Fruit fly (Drosophila melanogaster) whole organism, prepupa: ENCODE data around the gene IntS11.

Experiments used
- Blimp-1 ChIP-seq: fragments of 200-800 bp; sonication (Bioruptor generic); optimal IDR thresholded peaks from 3 replicates; lab custom pipeline; 2017; ENCODE audit warnings: missing biosample characterization, missing genetic modification characterization, mild to moderate bottlenecking, moderate library complexity, missing genetic modification reagents
- CG10631 ChIP-seq: fragments of 200-800 bp; sonication (Bioruptor generic); optimal IDR thresholded peaks from 2 replicates; lab custom pipeline; 2016; ENCODE audit warnings: missing biosample characterization, missing genetic modification characterization
- CG10669 ChIP-seq: fragments of 200-800 bp; sonication (Bioruptor generic); optimal IDR thresholded peaks from 3 replicates; lab custom pipeline; 2018; ENCODE audit warnings: missing biosample characterization, mild to moderate bottlenecking, missing genetic modification characterization, moderate library complexity
- CG11294 ChIP-seq: fragments of 200-800 bp; sonication (Bioruptor generic); IDR thresholded peaks from 2 replicates; pipeline ENCODE4 v1.3.6; 2022; ENCODE audit warnings: missing biosample characterization, missing genetic modification characterization
- CG11762 ChIP-seq: fragments of 200-800 bp; sonication (Bioruptor generic); optimal IDR thresholded peaks from 3 replicates; lab custom pipeline; 2016; ENCODE audit warnings: missing biosample characterization, missing genetic modification characterization; ENCODE audit not compliant: insufficient read depth
- CG11902 ChIP-seq: fragments of 200-800 bp; sonication (Bioruptor generic); optimal IDR thresholded peaks from 3 replicates; lab custom pipeline; 2016; ENCODE audit warnings: missing biosample characterization, missing genetic modification characterization
- CG15336 ChIP-seq: fragments of 200-800 bp; sonication (Bioruptor generic); IDR thresholded peaks from 2 replicates; pipeline ENCODE4 v1.3.6; 2022; ENCODE audit warnings: missing biosample characterization, missing genetic modification characterization
- CG1621 ChIP-seq: fragments of 200-800 bp; sonication (Bioruptor generic); optimal IDR thresholded peaks from 3 replicates; lab custom pipeline; 2018; ENCODE audit warnings: missing biosample characterization, mild to moderate bottlenecking, missing genetic modification characterization
- CG16779 ChIP-seq: fragments of 200-800 bp; sonication (Bioruptor generic); optimal IDR thresholded peaks from 3 replicates; lab custom pipeline; 2017; ENCODE audit warnings: missing biosample characterization, mild to moderate bottlenecking, missing genetic modification characterization
- CG31627 ChIP-seq: fragments of 200-800 bp; sonication (Bioruptor generic); optimal IDR thresholded peaks from 3 replicates; lab custom pipeline; 2016; ENCODE audit warnings: missing biosample characterization, missing genetic modification characterization
- CG32006 ChIP-seq: fragments of 200-800 bp; sonication (Bioruptor generic); optimal IDR thresholded peaks from 3 replicates; lab custom pipeline; 2017; ENCODE audit warnings: missing biosample characterization, mild to moderate bottlenecking, missing genetic modification characterization
- CG34406 ChIP-seq: fragments of 200-800 bp; sonication (Bioruptor generic); optimal IDR thresholded peaks from 3 replicates; lab custom pipeline; 2016; ENCODE audit warnings: missing biosample characterization, missing genetic modification characterization
- CG3919 ChIP-seq: fragments of 200-800 bp; sonication (Bioruptor generic); optimal IDR thresholded peaks from 3 replicates; lab custom pipeline; 2016; ENCODE audit warnings: missing biosample characterization, missing genetic modification characterization
- CG4318 ChIP-seq: fragments of 200-800 bp; sonication (Bioruptor generic); optimal IDR thresholded peaks from 3 replicates; lab custom pipeline; 2017; ENCODE audit warnings: missing biosample characterization, mild to moderate bottlenecking, missing genetic modification characterization
- CG6276 ChIP-seq: fragments of 200-800 bp; sonication (Bioruptor generic); optimal IDR thresholded peaks from 2 replicates; lab custom pipeline; 2017; ENCODE audit warnings: missing biosample characterization, mild to moderate bottlenecking, missing genetic modification characterization
- CG6792 ChIP-seq: fragments of 200-800 bp; sonication (Bioruptor generic); optimal IDR thresholded peaks from 3 replicates; lab custom pipeline; 2016; ENCODE audit warnings: missing biosample characterization, missing genetic modification characterization
- CG6808 ChIP-seq: fragments of 200-800 bp; sonication (Bioruptor generic); optimal IDR thresholded peaks from 3 replicates; lab custom pipeline; 2017; ENCODE audit warnings: missing biosample characterization, missing genetic modification characterization, mild to moderate bottlenecking, moderate library complexity, missing genetic modification reagents
- CG6854 ChIP-seq: fragments of 200-800 bp; sonication (Bioruptor generic); optimal IDR thresholded peaks from 2 replicates; lab custom pipeline; 2017; ENCODE audit warnings: missing biosample characterization, mild to moderate bottlenecking, missing genetic modification characterization
- CG7368 ChIP-seq: fragments of 200-800 bp; sonication (Bioruptor generic); optimal IDR thresholded peaks from 3 replicates; lab custom pipeline; 2016; ENCODE audit warnings: missing biosample characterization, missing genetic modification characterization
- CG8119 ChIP-seq: fragments of 200-800 bp; sonication (Bioruptor generic); IDR thresholded peaks from 3 replicates; pipeline ENCODE4 v1.3.6; 2022; ENCODE audit warnings: missing biosample characterization, missing genetic modification characterization
- CG8319 ChIP-seq: fragments of 200-800 bp; sonication (Bioruptor generic); optimal IDR thresholded peaks from 3 replicates; lab custom pipeline; 2016; ENCODE audit warnings: missing biosample characterization, missing genetic modification characterization
- Eip75B ChIP-seq: fragments of 200-800 bp; sonication (Bioruptor generic); optimal IDR thresholded peaks from 3 replicates; lab custom pipeline; 2016; ENCODE audit warnings: missing biosample characterization, missing genetic modification characterization
- Eip78C ChIP-seq: fragments of 200-800 bp; sonication (Bioruptor generic); peaks from one replicate; lab custom pipeline; 2016; ENCODE audit warnings: missing biosample characterization, missing genetic modification characterization
- Eip93F ChIP-seq: fragments of 200-800 bp; sonication (Bioruptor generic); optimal IDR thresholded peaks from 2 replicates; lab custom pipeline; 2016; ENCODE audit warnings: missing biosample characterization, mild to moderate bottlenecking, missing genetic modification characterization
- Ets21C ChIP-seq: fragments of 200-800 bp; sonication (Bioruptor generic); optimal IDR thresholded peaks from 3 replicates; lab custom pipeline; 2016; ENCODE audit warnings: missing biosample characterization, missing genetic modification characterization
- Ets96B ChIP-seq: fragments of 200-800 bp; optimal IDR thresholded peaks from 2 replicates; lab custom pipeline; 2019; ENCODE audit warnings: missing biosample characterization, mild to moderate bottlenecking, missing genetic modification characterization, moderate library complexity
- Hr38 ChIP-seq: sonication (Bioruptor generic); optimal IDR thresholded peaks from 2 replicates; lab custom pipeline; 2016; ENCODE audit warnings: missing biosample characterization, missing genetic modification characterization
- Hr39 ChIP-seq: fragments of 200-800 bp; sonication (Bioruptor generic); optimal IDR thresholded peaks from 2 replicates; lab custom pipeline; 2016; ENCODE audit warnings: missing biosample characterization, missing genetic modification characterization
- Hr4 ChIP-seq: fragments of 200-800 bp; sonication (Bioruptor generic); optimal IDR thresholded peaks from 3 replicates; lab custom pipeline; 2016; ENCODE audit warnings: missing biosample characterization, missing genetic modification characterization
- Lpt ChIP-seq: fragments of 200-800 bp; sonication (Bioruptor generic); optimal IDR thresholded peaks from 3 replicates; lab custom pipeline; 2016; ENCODE audit warnings: missing biosample characterization, missing genetic modification characterization
- Met ChIP-seq: fragments of 200-800 bp; sonication (Bioruptor generic); optimal IDR thresholded peaks from 3 replicates; lab custom pipeline; 2016; ENCODE audit warnings: missing biosample characterization, missing genetic modification characterization
- Smox ChIP-seq: fragments of 200-800 bp; sonication (Bioruptor generic); optimal IDR thresholded peaks from 3 replicates; lab custom pipeline; 2016; ENCODE audit warnings: missing biosample characterization, missing genetic modification characterization
- Sox102F ChIP-seq: fragments of 200-800 bp; sonication (Bioruptor generic); optimal IDR thresholded peaks from 2 replicates; lab custom pipeline; 2016; ENCODE audit warnings: missing biosample characterization, mild to moderate bottlenecking, missing genetic modification characterization
- Sox15 ChIP-seq: fragments of 200-800 bp; sonication (Bioruptor generic); optimal IDR thresholded peaks from 3 replicates; lab custom pipeline; 2016; ENCODE audit warnings: missing biosample characterization, missing genetic modification characterization
- cyc ChIP-seq: fragments of 200-800 bp; sonication (Bioruptor generic); optimal IDR thresholded peaks from 3 replicates; lab custom pipeline; 2016; ENCODE audit warnings: missing biosample characterization, missing genetic modification characterization
- dac ChIP-seq: fragments of 200-800 bp; sonication (Bioruptor generic); optimal IDR thresholded peaks from 2 replicates; lab custom pipeline; 2017; ENCODE audit warnings: missing biosample characterization, mild to moderate bottlenecking, missing genetic modification characterization
- eg ChIP-seq: fragments of 200-800 bp; sonication (Bioruptor generic); IDR thresholded peaks from 3 replicates; pipeline ENCODE4 v1.3.6; 2022; ENCODE audit warnings: missing biosample characterization, missing genetic modification characterization
- esn ChIP-seq: fragments of 200-800 bp; sonication (Bioruptor generic); optimal IDR thresholded peaks from 2 replicates; lab custom pipeline; 2016; ENCODE audit warnings: missing biosample characterization, mild to moderate bottlenecking, missing genetic modification characterization, moderate library complexity
- fd59A ChIP-seq: fragments of 200-800 bp; sonication (Bioruptor generic); optimal IDR thresholded peaks from 2 replicates; lab custom pipeline; 2017; ENCODE audit warnings: missing biosample characterization, mild to moderate bottlenecking, missing genetic modification characterization, missing genetic modification reagents
- fkh ChIP-seq: fragments of 200-800 bp; sonication (Bioruptor generic); optimal IDR thresholded peaks from 3 replicates; lab custom pipeline; 2017; ENCODE audit warnings: missing biosample characterization, mild to moderate bottlenecking, missing genetic modification characterization, moderate library complexity
- lz ChIP-seq: fragments of 200-800 bp; sonication (Bioruptor generic); optimal IDR thresholded peaks from 3 replicates; lab custom pipeline; 2016; ENCODE audit warnings: missing biosample characterization, missing genetic modification characterization
- net ChIP-seq: fragments of 200-800 bp; sonication (Bioruptor generic); optimal IDR thresholded peaks from 3 replicates; lab custom pipeline; 2016; ENCODE audit warnings: missing biosample characterization, missing genetic modification characterization
- pdm3 ChIP-seq: fragments of 200-800 bp; sonication (Bioruptor generic); optimal IDR thresholded peaks from 3 replicates; lab custom pipeline; 2016; ENCODE audit warnings: missing biosample characterization, missing genetic modification characterization
- salr ChIP-seq, 2 experiments: fragments of 200-800 bp; sonication (Bioruptor generic); optimal IDR thresholded peaks; 3 replicates each; lab custom pipeline; 2016 to 2018; ENCODE audit warnings: missing biosample characterization in 2 of 2, missing genetic modification characterization in 2 of 2, mild to moderate bottlenecking in 1 of 2
- spab ChIP-seq: fragments of 200-800 bp; sonication (Bioruptor generic); optimal IDR thresholded peaks from 2 replicates; lab custom pipeline; 2017; ENCODE audit warnings: missing biosample characterization, mild to moderate bottlenecking, missing genetic modification characterization, missing genetic modification reagents
- ss ChIP-seq, 2 experiments: fragments of 200-800 bp; sonication (Bioruptor generic); optimal IDR thresholded peaks; 2 replicates in 1 of 2; 3 replicates in 1 of 2; lab custom pipeline; 2017 to 2018; ENCODE audit warnings: mild to moderate bottlenecking in 2 of 2, missing biosample characterization in 2 of 2, missing genetic modification characterization in 2 of 2, moderate library complexity in 1 of 2
- svp ChIP-seq: fragments of 200-800 bp; sonication (Bioruptor generic); peaks from one replicate; lab custom pipeline; 2016; ENCODE audit warnings: missing biosample characterization, missing genetic modification characterization
- topi ChIP-seq: fragments of 200-800 bp; sonication (Bioruptor generic); optimal IDR thresholded peaks from 3 replicates; lab custom pipeline; 2016; ENCODE audit warnings: missing biosample characterization, missing genetic modification characterization
- vri ChIP-seq: fragments of 200-800 bp; sonication (Bioruptor generic); optimal IDR thresholded peaks from 3 replicates; lab custom pipeline; 2016; ENCODE audit warnings: missing biosample characterization, mild to moderate bottlenecking, missing genetic modification characterization

IntS11 gene

DNA sequence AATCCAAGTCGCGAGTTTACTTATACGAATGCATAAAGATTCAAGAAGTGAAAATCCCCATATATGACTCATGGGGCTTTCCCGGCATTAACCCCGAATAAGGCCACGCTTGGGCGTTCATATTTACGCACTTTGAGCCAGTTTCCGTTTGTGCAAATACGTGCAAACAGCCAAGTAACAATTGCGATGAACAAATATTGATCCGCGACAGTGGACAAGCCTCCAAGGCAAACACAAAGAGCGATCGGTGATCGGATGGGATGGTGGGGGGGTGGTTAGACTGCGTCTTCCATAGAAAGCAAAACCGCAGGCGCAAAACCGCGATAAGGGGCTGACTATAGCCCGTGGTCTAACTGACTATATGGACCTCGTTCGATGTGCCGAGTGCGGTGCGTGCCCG is 12.1 kb downstream of the IntS11 start (continued):
- TF ChIP-seq CG6854 (GFP tag; lab: Kevin White, UChicago) (peak; percentile 17), Hr4 (GFP tag; lab: Kevin White, UChicago) (no peak), Hr38 (GFP tag; lab: Kevin White, UChicago) (peak; percentile 54), ss (GFP tag; optimal IDR thresholded peaks at IDR 0.05; lab: Kevin White, UChicago) (peak; percentile 55 to 60), svp (GFP tag; lab: Kevin White, UChicago) (no peak), Ets21C (no peak), CG6808 (peak; percentile 65), CG8319 (GFP tag; lab: Kevin White, UChicago) (no peak), Lpt (GFP tag; lab: Kevin White, UChicago) (no peak), CG10631 (GFP tag; lab: Kevin White, UChicago) (peak; percentile 18), Blimp-1 (GFP tag; lab: Kevin White, UChicago) (no peak), Sox15 (GFP tag; lab: Kevin White, UChicago) (no peak), CG6276 (GFP tag; lab: Kevin White, UChicago) (no peak), CG3919 (GFP tag; lab: Kevin White, UChicago) (no peak), CG31627 (GFP tag; lab: Kevin White, UChicago) (no peak), CG32006 (GFP tag; lab: Kevin White, UChicago) (no peak), CG11902 (GFP tag; lab: Kevin White, UChicago) (no peak), CG34406 (GFP tag; lab: Kevin White, UChicago) (peak; percentile 7), Smox (no peak), CG6792 (GFP tag; lab: Kevin White, UChicago) (peak; percentile 0)

DNA sequence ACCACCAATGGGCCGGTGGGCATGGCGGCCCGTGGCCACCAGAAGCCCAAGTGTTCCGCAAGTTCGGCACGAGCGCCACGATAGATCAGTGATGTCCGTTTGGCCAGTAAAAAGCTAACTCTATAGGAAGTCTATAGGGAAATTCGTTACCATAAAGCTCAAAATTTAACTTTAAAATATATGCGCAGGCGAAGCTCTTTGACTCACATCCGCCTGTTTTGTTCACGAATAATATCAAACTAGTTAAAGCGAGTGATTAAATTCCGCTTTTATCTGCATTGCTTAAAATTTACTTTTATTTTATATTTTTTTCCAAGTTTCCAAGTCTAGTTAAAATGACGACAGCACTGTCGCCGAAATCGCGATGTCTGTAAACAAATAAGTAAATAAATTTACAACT is 12.5 kb downstream of the IntS11 start:
- TF ChIP-seq Eip93F, result no peak
- no peak for TF ChIP-seq fkh
- TF ChIP-seq cyc (GFP tag; lab: Kevin White, UChicago), result peak; percentile 56
- TF ChIP-seq CG6854 (GFP tag; lab: Kevin White, UChicago), result no peak
- peak; percentile 47 for TF ChIP-seq lz
- TF ChIP-seq fd59A, result no peak
- TF ChIP-seq CG6792 (GFP tag; lab: Kevin White, UChicago), result no peak
- TF ChIP-seq CG10631 (GFP tag; lab: Kevin White, UChicago), result peak; percentile 19
- TF ChIP-seq net (GFP tag; lab: Kevin White, UChicago), result no peak
- TF ChIP-seq CG31627 (GFP tag; lab: Kevin White, UChicago), result peak; percentile 38
- peak; percentile 75 for TF ChIP-seq svp (GFP tag; lab: Kevin White, UChicago)
- peak; percentile 58 for TF ChIP-seq dac
- TF ChIP-seq CG8119 (GFP tag; lab: Robert Waterston, UW), result peak; percentile 74
- TF ChIP-seq Eip75B (GFP tag; lab: Kevin White, UChicago), result peak; percentile 48
- TF ChIP-seq CG15336 (GFP tag; lab: Robert Waterston, UW), result peak; percentile 74
- TF ChIP-seq vri (GFP tag; lab: Kevin White, UChicago), result no peak
- peak; percentile 22 for TF ChIP-seq CG6808
- peak; percentile 73 for TF ChIP-seq CG4318
- TF ChIP-seq Met (GFP tag; lab: Kevin White, UChicago), result peak; percentile 61
- peak; percentile 30 for TF ChIP-seq Sox15 (GFP tag; lab: Kevin White, UChicago)
- TF ChIP-seq CG10669, result peak; percentile 26
- TF ChIP-seq salr (GFP tag; optimal IDR thresholded peaks at IDR 0.05; lab: Kevin White, UChicago), result peak in 1 of 2 experiments; percentile 54
- peak; percentile 42 for TF ChIP-seq Hr39
- TF ChIP-seq Ets96B (tag; lab: Kevin White, UChicago), result peak; percentile 40
- peak; percentile 59 for TF ChIP-seq pdm3 (GFP tag; lab: Kevin White, UChicago)
- TF ChIP-seq spab (GFP tag; lab: Kevin White, UChicago), result no peak
- peak; percentile 59 for TF ChIP-seq esn (GFP tag; lab: Kevin White, UChicago)
- TF ChIP-seq Eip78C (GFP tag; lab: Kevin White, UChicago), result peak; percentile 93
- TF ChIP-seq CG11294 (GFP tag; lab: Robert Waterston, UW), result peak; percentile 34; the same call in 1 of the 2 replicates
- peak; percentile 48 for TF ChIP-seq CG3919 (GFP tag; lab: Kevin White, UChicago)
- peak; percentile 76 for TF ChIP-seq eg (GFP tag; lab: Robert Waterston, UW)
- no peak for TF ChIP-seq CG7368 (GFP tag; lab: Kevin White, UChicago)
- TF ChIP-seq CG11762 (GFP tag; lab: Kevin White, UChicago), result no peak
- TF ChIP-seq CG16779 (tag; lab: Kevin White, UChicago), result no peak
- peak; percentile 42 for TF ChIP-seq Smox
- TF ChIP-seq topi (GFP tag; lab: Kevin White, UChicago), result peak; percentile 65
- peak; percentile 85 for TF ChIP-seq CG32006 (GFP tag; lab: Kevin White, UChicago)
- peak; percentile 57 for TF ChIP-seq Sox102F (GFP tag; lab: Kevin White, UChicago)
- no peak for TF ChIP-seq CG1621 (tag; lab: Kevin White, UChicago)
- TF ChIP-seq Hr4 (GFP tag; lab: Kevin White, UChicago), result peak; percentile 85
